Fruit fly (Drosophila melanogaster) whole organism, prepupa: Measurements from ENCODE around the gene CG31224.
A peak's percentile ranks its signal among the peaks of the same experiment; 100 is the strongest.

Source experiments
- Blimp-1 ChIP-seq: fragments of 200-800 bp; sonication (Bioruptor generic); optimal IDR thresholded peaks from 3 replicates; lab custom pipeline; 2017; ENCODE audit warnings: missing biosample characterization, missing genetic modification characterization, mild to moderate bottlenecking, moderate library complexity, missing genetic modification reagents
- CG10631 ChIP-seq: fragments of 200-800 bp; sonication (Bioruptor generic); optimal IDR thresholded peaks from 2 replicates; lab custom pipeline; 2016; ENCODE audit warnings: missing biosample characterization, missing genetic modification characterization
- CG10669 ChIP-seq: fragments of 200-800 bp; sonication (Bioruptor generic); optimal IDR thresholded peaks from 3 replicates; lab custom pipeline; 2018; ENCODE audit warnings: missing biosample characterization, mild to moderate bottlenecking, missing genetic modification characterization, moderate library complexity
- CG11902 ChIP-seq: fragments of 200-800 bp; sonication (Bioruptor generic); optimal IDR thresholded peaks from 3 replicates; lab custom pipeline; 2016; ENCODE audit warnings: missing biosample characterization, missing genetic modification characterization
- CG15336 ChIP-seq: fragments of 200-800 bp; sonication (Bioruptor generic); IDR thresholded peaks from 2 replicates; pipeline ENCODE4 v1.3.6; 2022; ENCODE audit warnings: missing biosample characterization, missing genetic modification characterization
- CG1621 ChIP-seq: fragments of 200-800 bp; sonication (Bioruptor generic); optimal IDR thresholded peaks from 3 replicates; lab custom pipeline; 2018; ENCODE audit warnings: missing biosample characterization, mild to moderate bottlenecking, missing genetic modification characterization
- CG16779 ChIP-seq: fragments of 200-800 bp; sonication (Bioruptor generic); optimal IDR thresholded peaks from 3 replicates; lab custom pipeline; 2017; ENCODE audit warnings: missing biosample characterization, mild to moderate bottlenecking, missing genetic modification characterization
- CG3032 ChIP-seq: fragments of 200-800 bp; optimal IDR thresholded peaks from 2 replicates; lab custom pipeline; 2019; ENCODE audit warnings: missing biosample characterization, mild to moderate bottlenecking, missing genetic modification characterization, moderate library complexity
- CG31627 ChIP-seq: fragments of 200-800 bp; sonication (Bioruptor generic); optimal IDR thresholded peaks from 3 replicates; lab custom pipeline; 2016; ENCODE audit warnings: missing biosample characterization, missing genetic modification characterization
- CG32006 ChIP-seq: fragments of 200-800 bp; sonication (Bioruptor generic); optimal IDR thresholded peaks from 3 replicates; lab custom pipeline; 2017; ENCODE audit warnings: missing biosample characterization, mild to moderate bottlenecking, missing genetic modification characterization
- CG34406 ChIP-seq: fragments of 200-800 bp; sonication (Bioruptor generic); optimal IDR thresholded peaks from 3 replicates; lab custom pipeline; 2016; ENCODE audit warnings: missing biosample characterization, missing genetic modification characterization
- CG3919 ChIP-seq: fragments of 200-800 bp; sonication (Bioruptor generic); optimal IDR thresholded peaks from 3 replicates; lab custom pipeline; 2016; ENCODE audit warnings: missing biosample characterization, missing genetic modification characterization
- CG4318 ChIP-seq: fragments of 200-800 bp; sonication (Bioruptor generic); optimal IDR thresholded peaks from 3 replicates; lab custom pipeline; 2017; ENCODE audit warnings: missing biosample characterization, mild to moderate bottlenecking, missing genetic modification characterization
- CG6276 ChIP-seq: fragments of 200-800 bp; sonication (Bioruptor generic); optimal IDR thresholded peaks from 2 replicates; lab custom pipeline; 2017; ENCODE audit warnings: missing biosample characterization, mild to moderate bottlenecking, missing genetic modification characterization
- CG6792 ChIP-seq: fragments of 200-800 bp; sonication (Bioruptor generic); optimal IDR thresholded peaks from 3 replicates; lab custom pipeline; 2016; ENCODE audit warnings: missing biosample characterization, missing genetic modification characterization
- CG6808 ChIP-seq: fragments of 200-800 bp; sonication (Bioruptor generic); optimal IDR thresholded peaks from 3 replicates; lab custom pipeline; 2017; ENCODE audit warnings: missing biosample characterization, missing genetic modification characterization, mild to moderate bottlenecking, moderate library complexity, missing genetic modification reagents
- CG6854 ChIP-seq: fragments of 200-800 bp; sonication (Bioruptor generic); optimal IDR thresholded peaks from 2 replicates; lab custom pipeline; 2017; ENCODE audit warnings: missing biosample characterization, mild to moderate bottlenecking, missing genetic modification characterization
- CG7368 ChIP-seq: fragments of 200-800 bp; sonication (Bioruptor generic); optimal IDR thresholded peaks from 3 replicates; lab custom pipeline; 2016; ENCODE audit warnings: missing biosample characterization, missing genetic modification characterization
- CG8319 ChIP-seq: fragments of 200-800 bp; sonication (Bioruptor generic); optimal IDR thresholded peaks from 3 replicates; lab custom pipeline; 2016; ENCODE audit warnings: missing biosample characterization, missing genetic modification characterization
- CG8632 ChIP-seq: fragments of 200-800 bp; sonication (Bioruptor generic); optimal IDR thresholded peaks from 3 replicates; lab custom pipeline; 2016; ENCODE audit warnings: missing biosample characterization, missing genetic modification characterization
- CG9139 ChIP-seq: fragments of 200-800 bp; sonication (Bioruptor generic); optimal IDR thresholded peaks from 3 replicates; lab custom pipeline; 2017; ENCODE audit warnings: missing biosample characterization, mild to moderate bottlenecking, missing genetic modification characterization
- Eip78C ChIP-seq: fragments of 200-800 bp; sonication (Bioruptor generic); peaks from one replicate; lab custom pipeline; 2016; ENCODE audit warnings: missing biosample characterization, missing genetic modification characterization
- Eip93F ChIP-seq: fragments of 200-800 bp; sonication (Bioruptor generic); optimal IDR thresholded peaks from 2 replicates; lab custom pipeline; 2016; ENCODE audit warnings: missing biosample characterization, mild to moderate bottlenecking, missing genetic modification characterization
- Ets21C ChIP-seq: fragments of 200-800 bp; sonication (Bioruptor generic); optimal IDR thresholded peaks from 3 replicates; lab custom pipeline; 2016; ENCODE audit warnings: missing biosample characterization, missing genetic modification characterization
- Ets96B ChIP-seq: fragments of 200-800 bp; optimal IDR thresholded peaks from 2 replicates; lab custom pipeline; 2019; ENCODE audit warnings: missing biosample characterization, mild to moderate bottlenecking, missing genetic modification characterization, moderate library complexity
- Gug ChIP-seq: fragments of 200-800 bp; sonication (Bioruptor generic); IDR thresholded peaks from 2 replicates; pipeline ENCODE4 v1.3.6; 2022; ENCODE audit warnings: missing biosample characterization, missing genetic modification characterization
- Hr38 ChIP-seq: sonication (Bioruptor generic); optimal IDR thresholded peaks from 2 replicates; lab custom pipeline; 2016; ENCODE audit warnings: missing biosample characterization, missing genetic modification characterization
- Hr39 ChIP-seq: fragments of 200-800 bp; sonication (Bioruptor generic); optimal IDR thresholded peaks from 2 replicates; lab custom pipeline; 2016; ENCODE audit warnings: missing biosample characterization, missing genetic modification characterization
- Hr4 ChIP-seq: fragments of 200-800 bp; sonication (Bioruptor generic); optimal IDR thresholded peaks from 3 replicates; lab custom pipeline; 2016; ENCODE audit warnings: missing biosample characterization, missing genetic modification characterization
- Met ChIP-seq: fragments of 200-800 bp; sonication (Bioruptor generic); optimal IDR thresholded peaks from 3 replicates; lab custom pipeline; 2016; ENCODE audit warnings: missing biosample characterization, missing genetic modification characterization
- OdsH ChIP-seq: fragments of 200-800 bp; sonication (Bioruptor generic); optimal IDR thresholded peaks from 3 replicates; lab custom pipeline; 2016; ENCODE audit warnings: missing biosample characterization, missing genetic modification characterization
- Smox ChIP-seq: fragments of 200-800 bp; sonication (Bioruptor generic); optimal IDR thresholded peaks from 3 replicates; lab custom pipeline; 2016; ENCODE audit warnings: missing biosample characterization, missing genetic modification characterization
- Sox102F ChIP-seq: fragments of 200-800 bp; sonication (Bioruptor generic); optimal IDR thresholded peaks from 2 replicates; lab custom pipeline; 2016; ENCODE audit warnings: missing biosample characterization, mild to moderate bottlenecking, missing genetic modification characterization
- Sox15 ChIP-seq: fragments of 200-800 bp; sonication (Bioruptor generic); optimal IDR thresholded peaks from 3 replicates; lab custom pipeline; 2016; ENCODE audit warnings: missing biosample characterization, missing genetic modification characterization
- achi ChIP-seq: fragments of 200-800 bp; sonication (Bioruptor generic); optimal IDR thresholded peaks from 3 replicates; lab custom pipeline; 2016; ENCODE audit warnings: missing biosample characterization, missing genetic modification characterization
- acj6 ChIP-seq: fragments of 200-800 bp; sonication (Bioruptor generic); optimal IDR thresholded peaks from 3 replicates; lab custom pipeline; 2016; ENCODE audit warnings: missing biosample characterization, missing genetic modification characterization
- cyc ChIP-seq: fragments of 200-800 bp; sonication (Bioruptor generic); optimal IDR thresholded peaks from 3 replicates; lab custom pipeline; 2016; ENCODE audit warnings: missing biosample characterization, missing genetic modification characterization
- dac ChIP-seq: fragments of 200-800 bp; sonication (Bioruptor generic); optimal IDR thresholded peaks from 2 replicates; lab custom pipeline; 2017; ENCODE audit warnings: missing biosample characterization, mild to moderate bottlenecking, missing genetic modification characterization
- esn ChIP-seq: fragments of 200-800 bp; sonication (Bioruptor generic); optimal IDR thresholded peaks from 2 replicates; lab custom pipeline; 2016; ENCODE audit warnings: missing biosample characterization, mild to moderate bottlenecking, missing genetic modification characterization, moderate library complexity
- fd59A ChIP-seq: fragments of 200-800 bp; sonication (Bioruptor generic); optimal IDR thresholded peaks from 2 replicates; lab custom pipeline; 2017; ENCODE audit warnings: missing biosample characterization, mild to moderate bottlenecking, missing genetic modification characterization, missing genetic modification reagents
- fd85E ChIP-seq: fragments of 200-800 bp; sonication (Bioruptor generic); optimal IDR thresholded peaks from 3 replicates; lab custom pipeline; 2016; ENCODE audit warnings: missing biosample characterization, missing genetic modification characterization
- fkh ChIP-seq: fragments of 200-800 bp; sonication (Bioruptor generic); optimal IDR thresholded peaks from 3 replicates; lab custom pipeline; 2017; ENCODE audit warnings: missing biosample characterization, mild to moderate bottlenecking, missing genetic modification characterization, moderate library complexity
- net ChIP-seq: fragments of 200-800 bp; sonication (Bioruptor generic); optimal IDR thresholded peaks from 3 replicates; lab custom pipeline; 2016; ENCODE audit warnings: missing biosample characterization, missing genetic modification characterization
- pdm3 ChIP-seq: fragments of 200-800 bp; sonication (Bioruptor generic); optimal IDR thresholded peaks from 3 replicates; lab custom pipeline; 2016; ENCODE audit warnings: missing biosample characterization, missing genetic modification characterization
- salr ChIP-seq, 2 experiments: fragments of 200-800 bp; sonication (Bioruptor generic); optimal IDR thresholded peaks; 3 replicates each; lab custom pipeline; 2016 to 2018; ENCODE audit warnings: missing biosample characterization in 2 of 2, missing genetic modification characterization in 2 of 2, mild to moderate bottlenecking in 1 of 2
- spab ChIP-seq: fragments of 200-800 bp; sonication (Bioruptor generic); optimal IDR thresholded peaks from 2 replicates; lab custom pipeline; 2017; ENCODE audit warnings: missing biosample characterization, mild to moderate bottlenecking, missing genetic modification characterization, missing genetic modification reagents
- ss ChIP-seq, 2 experiments: fragments of 200-800 bp; sonication (Bioruptor generic); optimal IDR thresholded peaks; 2 replicates in 1 of 2; 3 replicates in 1 of 2; lab custom pipeline; 2017 to 2018; ENCODE audit warnings: mild to moderate bottlenecking in 2 of 2, missing biosample characterization in 2 of 2, missing genetic modification characterization in 2 of 2, moderate library complexity in 1 of 2
- topi ChIP-seq: fragments of 200-800 bp; sonication (Bioruptor generic); optimal IDR thresholded peaks from 3 replicates; lab custom pipeline; 2016; ENCODE audit warnings: missing biosample characterization, missing genetic modification characterization
- vri ChIP-seq: fragments of 200-800 bp; sonication (Bioruptor generic); optimal IDR thresholded peaks from 3 replicates; lab custom pipeline; 2016; ENCODE audit warnings: missing biosample characterization, mild to moderate bottlenecking, missing genetic modification characterization

Gene CG31224

dm6 chr3R:18670441-18671111 is 11.5 kb upstream of the CG31224 start (continued):
- TF ChIP-seq salr (GFP tag; optimal IDR thresholded peaks at IDR 0.05; lab: Kevin White, UChicago) (peak in 1 of 2 experiments; percentile 54), CG9139 (GFP tag; lab: Kevin White, UChicago) (no peak), acj6 (peak; percentile 30), CG4318 (GFP tag; lab: Kevin White, UChicago) (no peak), fd85E (GFP tag; lab: Kevin White, UChicago) (no peak), CG11902 (GFP tag; lab: Kevin White, UChicago) (no peak), CG3919 (GFP tag; lab: Kevin White, UChicago) (no peak), CG34406 (GFP tag; lab: Kevin White, UChicago) (no peak), CG31627 (GFP tag; lab: Kevin White, UChicago) (peak; percentile 35), CG8632 (GFP tag; lab: Kevin White, UChicago) (no peak), OdsH (GFP tag; lab: Kevin White, UChicago) (peak; percentile 46), Met (no peak), CG6854 (GFP tag; lab: Kevin White, UChicago) (no peak), fkh (GFP tag; lab: Kevin White, UChicago) (peak; percentile 25), topi (GFP tag; lab: Kevin White, UChicago) (peak; percentile 68), achi (GFP tag; lab: Kevin White, UChicago) (peak; percentile 51), dac (GFP tag; lab: Kevin White, UChicago) (peak; percentile 40), CG6808 (no peak), Eip78C (GFP tag; lab: Kevin White, UChicago) (peak; percentile 95), CG6792 (peak; percentile 54), CG16779 (no peak), Hr38 (GFP tag; lab: Kevin White, UChicago) (no peak), net (GFP tag; lab: Kevin White, UChicago) (peak; percentile 0), CG10631 (GFP tag; lab: Kevin White, UChicago) (peak; percentile 58), CG7368 (GFP tag; lab: Kevin White, UChicago) (no peak), Gug (GFP tag; lab: Robert Waterston, UW) (peak; percentile 51), spab (no peak), Hr4 (GFP tag; lab: Kevin White, UChicago) (no peak), ss (GFP tag; optimal IDR thresholded peaks at IDR 0.05; lab: Kevin White, UChicago) (no peak), pdm3 (GFP tag; lab: Kevin White, UChicago) (no peak), esn (GFP tag; lab: Kevin White, UChicago) (peak; percentile 73), CG10669 (no peak), Sox102F (GFP tag; lab: Kevin White, UChicago) (no peak), CG6276 (GFP tag; lab: Kevin White, UChicago) (no peak), fd59A (GFP tag; lab: Kevin White, UChicago) (peak; percentile 1), cyc (peak; percentile 44), Eip93F (GFP tag; lab: Kevin White, UChicago) (no peak), Ets96B (tag; lab: Kevin White, UChicago) (no peak), Smox (GFP tag; lab: Kevin White, UChicago) (no peak), CG1621 (no peak), Hr39 (GFP tag; lab: Kevin White, UChicago) (peak; percentile 44)

dm6 chr3R:18669812-18670211 is 10.7 kb upstream of the CG31224 start:
- TF ChIP-seq Sox15 (GFP tag; lab: Kevin White, UChicago) (no peak), CG10631 (GFP tag; lab: Kevin White, UChicago) (no peak), Smox (GFP tag; lab: Kevin White, UChicago) (no peak), CG34406 (GFP tag; lab: Kevin White, UChicago) (peak; percentile 49), CG3032 (tag; lab: Kevin White, UChicago) (peak; percentile 72), vri (GFP tag; lab: Kevin White, UChicago) (peak; percentile 37), CG6792 (peak; percentile 51), CG15336 (GFP tag; lab: Robert Waterston, UW) (peak; percentile 80), CG7368 (GFP tag; lab: Kevin White, UChicago) (peak; percentile 17), CG32006 (GFP tag; lab: Kevin White, UChicago) (peak; percentile 82), CG8632 (GFP tag; lab: Kevin White, UChicago) (peak; percentile 37), Blimp-1 (GFP tag; lab: Kevin White, UChicago) (no peak), CG3919 (GFP tag; lab: Kevin White, UChicago) (peak; percentile 65), CG11902 (GFP tag; lab: Kevin White, UChicago) (peak; percentile 26), fd85E (GFP tag; lab: Kevin White, UChicago) (no peak), CG8319 (peak; percentile 3), spab (no peak), achi (GFP tag; lab: Kevin White, UChicago) (peak; percentile 69), CG6854 (GFP tag; lab: Kevin White, UChicago) (no peak), fd59A (GFP tag; lab: Kevin White, UChicago) (peak; percentile 54), Ets21C (GFP tag; lab: Kevin White, UChicago) (no peak), pdm3 (GFP tag; lab: Kevin White, UChicago) (no peak)
